Fruit fly (Drosophila melanogaster) whole organism: ENCODE measurements around the gene GCS2alpha.
"Not testable (repeated sequence)": the region's sequence is repeated elsewhere in the genome, so short reads cannot be mapped to it uniquely, and the experiment has no call there.

Experiments used
- CG8478 ChIP-seq: fragments of >200 bp; optimal IDR thresholded peaks from 2 replicates; lab custom pipeline; 2018; ENCODE audit warnings: inconsistent platforms
- Dll ChIP-seq: fragments of >200 bp; optimal IDR thresholded peaks from 2 replicates; lab custom pipeline; 2017
- EcR ChIP-seq, 2 experiments: fragments of >200 bp; optimal IDR thresholded peaks; 2 replicates each; lab custom pipeline; 2017; ENCODE audit warnings: missing biosample characterization in 2 of 2, missing genetic modification characterization in 2 of 2, missing genetic modification reagents in 2 of 2
- pan ChIP-seq: fragments of >200 bp; optimal IDR thresholded peaks from 2 replicates; lab custom pipeline; 2017
- psq ChIP-seq: fragments of >200 bp; optimal IDR thresholded peaks from 2 replicates; lab custom pipeline; 2017
- usp ChIP-seq: fragments of >200 bp; optimal IDR thresholded peaks from 2 replicates; lab custom pipeline; 2017; ENCODE audit warnings: missing biosample characterization, missing genetic modification characterization, mixed read lengths

GCS2alpha gene

dm6 chrX:21604956-21605502 is at the start of gene GCS2alpha:
Gene GCS2alpha, minus strand, starts transcription at chrX:21605264.
- TF ChIP-seq EcR (GFP tag; optimal IDR thresholded peaks at IDR 0.05; lab: Kevin White, UChicago) (no peak), usp (GFP tag; lab: Kevin White, UChicago) (no peak), psq (lab: Kevin White, UChicago) (no peak), CG8478 (no peak), pan (lab: Kevin White, UChicago) (no peak), Dll (lab: Kevin White, UChicago) (no peak)

dm6 chrX:21632852-21633251 is 27.8 kb upstream of the GCS2alpha start:
- TF ChIP-seq Dll (lab: Kevin White, UChicago): no peak
- no peak for TF ChIP-seq usp (GFP tag; lab: Kevin White, UChicago)
- TF ChIP-seq psq (lab: Kevin White, UChicago): no peak
- no peak for TF ChIP-seq pan (lab: Kevin White, UChicago)
- no peak for TF ChIP-seq CG8478
- TF ChIP-seq EcR (GFP tag; optimal IDR thresholded peaks at IDR 0.05; lab: Kevin White, UChicago): no peak

dm6 chrX:21632213-21632612 is 27.1 kb upstream of the GCS2alpha start:
- TF ChIP-seq CG8478: no peak
- TF ChIP-seq psq (lab: Kevin White, UChicago): no peak
- TF ChIP-seq usp (GFP tag; lab: Kevin White, UChicago): no peak
- no peak for TF ChIP-seq Dll (lab: Kevin White, UChicago)
- no peak for TF ChIP-seq EcR (GFP tag; optimal IDR thresholded peaks at IDR 0.05; lab: Kevin White, UChicago)
- no peak for TF ChIP-seq pan (lab: Kevin White, UChicago)

dm6 chrX:21631452-21631851 is 26.4 kb upstream of the GCS2alpha start:
- TF ChIP-seq psq (lab: Kevin White, UChicago): no peak
- TF ChIP-seq EcR (GFP tag; optimal IDR thresholded peaks at IDR 0.05; lab: Kevin White, UChicago): no peak
- TF ChIP-seq pan (lab: Kevin White, UChicago): no peak
- TF ChIP-seq Dll (lab: Kevin White, UChicago): no peak
- no peak for TF ChIP-seq usp (GFP tag; lab: Kevin White, UChicago)
- TF ChIP-seq CG8478: no peak

dm6 chrX:21630160-21630738 is 25.2 kb upstream of the GCS2alpha start:
- TF ChIP-seq EcR (GFP tag; optimal IDR thresholded peaks at IDR 0.05; lab: Kevin White, UChicago) (no peak), Dll (lab: Kevin White, UChicago) (no peak), pan (lab: Kevin White, UChicago) (no peak), CG8478 (no peak), psq (lab: Kevin White, UChicago) (no peak), usp (GFP tag; lab: Kevin White, UChicago) (no peak)

- no peak for TF ChIP-seq CG8478
- no peak for TF ChIP-seq usp (GFP tag; lab: Kevin White, UChicago)
- TF ChIP-seq EcR (GFP tag; optimal IDR thresholded peaks at IDR 0.05; lab: Kevin White, UChicago): no peak
- no peak for TF ChIP-seq Dll (lab: Kevin White, UChicago)
- no peak for TF ChIP-seq psq (lab: Kevin White, UChicago)
- no peak for TF ChIP-seq pan (lab: Kevin White, UChicago)
Observed at dm6 chrX:21629482-21630159, 24.6 kb upstream of the GCS2alpha start, which contains the start of gene DIP1. Gene DIP1, minus strand, starts transcription at chrX:21630148.

dm6 chrX:21623641-21624040 is 18.6 kb upstream of the GCS2alpha start, which contains the start of gene CG32500:
Gene CG32500, minus strand, starts transcription at chrX:21623750.
- TF ChIP-seq usp (GFP tag; lab: Kevin White, UChicago); pan (lab: Kevin White, UChicago); Dll (lab: Kevin White, UChicago): not testable (repeated sequence)

dm6 chrX:21621004-21621403 is 15.9 kb upstream of the GCS2alpha start, which contains the start of gene CG32819:
Gene CG32819, minus strand, starts transcription at chrX:21621104.
- TF ChIP-seq psq (lab: Kevin White, UChicago); CG8478; pan (lab: Kevin White, UChicago): not testable (repeated sequence)

- not testable (repeated sequence) for TF ChIP-seq Dll (lab: Kevin White, UChicago); usp (GFP tag; lab: Kevin White, UChicago); psq (lab: Kevin White, UChicago)
Observed at dm6 chrX:21617517-21617916, 12.5 kb upstream of the GCS2alpha start, which contains the start of gene CG32857. Gene CG32857, minus strand, starts transcription at chrX:21617617.

dm6 chrX:21615139-21615538 is 10.1 kb upstream of the GCS2alpha start, which contains the start of gene CG32820:
Gene CG32820, minus strand, starts transcription at chrX:21615239.
- TF ChIP-seq EcR (GFP tag; optimal IDR thresholded peaks at IDR 0.05; lab: Kevin White, UChicago); pan (lab: Kevin White, UChicago); CG8478: not testable (repeated sequence)

dm6 chrX:21611426-21611825 is 6.4 kb upstream of the GCS2alpha start, which contains the start of gene CG33502:
Gene CG33502, minus strand, starts transcription at chrX:21611526.
- TF ChIP-seq pan (lab: Kevin White, UChicago); psq (lab: Kevin White, UChicago); usp (GFP tag; lab: Kevin White, UChicago): not testable (repeated sequence)
